Worm (Caenorhabditis elegans) whole organism, early embryonic: Measurements from ENCODE around the gene icd-1.
"Not testable (repeated sequence)": the region's sequence is repeated elsewhere in the genome, so short reads cannot be mapped to it uniquely, and the experiment has no call there.

Experiments
- B0310.2 ChIP-seq: sonication (generic microtip); optimal IDR thresholded peaks from 2 replicates; lab custom pipeline; 2016; ENCODE audit warnings: mild to moderate bottlenecking, missing genetic modification characterization, missing compliant biosample characterization
- F13C5.2 ChIP-seq: sonication (generic microtip); optimal IDR thresholded peaks from 2 replicates; lab custom pipeline; 2017; ENCODE audit warnings: mild to moderate bottlenecking, missing genetic modification characterization, inconsistent platforms, missing compliant biosample characterization
- aly-1 ChIP-seq: sonication (generic microtip); optimal IDR thresholded peaks from 2 replicates; lab custom pipeline; 2016; ENCODE audit warnings: missing genetic modification characterization, missing compliant biosample characterization
- ama-1 ChIP-seq: fragments of 150-350 bp; optimal IDR thresholded peaks from 2 replicates; lab custom pipeline; 2014
- ceh-13 ChIP-seq: fragments of 200-800 bp; sonication (Bioruptor generic); optimal IDR thresholded peaks from 2 replicates; lab custom pipeline; 2018; ENCODE audit warnings: mild to moderate bottlenecking, missing genetic modification characterization, missing compliant biosample characterization
- ceh-36 ChIP-seq: sonication (generic microtip); optimal IDR thresholded peaks from 2 replicates; lab custom pipeline; 2016; ENCODE audit warnings: missing genetic modification characterization, inconsistent platforms, missing compliant biosample characterization
- ets-7 ChIP-seq: sonication (generic microtip); optimal IDR thresholded peaks from 2 replicates; lab custom pipeline; 2016; ENCODE audit warnings: missing genotype, missing genetic modification characterization, missing compliant biosample characterization
- flt-1 ChIP-seq: fragments of 200-800 bp; sonication (Bioruptor generic); IDR thresholded peaks from 2 replicates; pipeline ENCODE4 v1.3.6; 2022; ENCODE audit warnings: missing genetic modification characterization, missing compliant biosample characterization
- hmbx-1 ChIP-seq: sonication (generic microtip); optimal IDR thresholded peaks from 2 replicates; lab custom pipeline; 2016; ENCODE audit warnings: mild to moderate bottlenecking, missing genetic modification characterization, missing compliant biosample characterization
- hmg-4 ChIP-seq: fragments of 200-800 bp; sonication (Bioruptor generic); optimal IDR thresholded peaks from 2 replicates; lab custom pipeline; 2018; ENCODE audit warnings: mild to moderate bottlenecking, missing genetic modification characterization, missing compliant biosample characterization
- hnd-1 ChIP-seq: sonication (generic microtip); optimal IDR thresholded peaks from 2 replicates; lab custom pipeline; 2016; ENCODE audit warnings: missing genetic modification characterization, missing compliant biosample characterization
- pes-1 ChIP-seq: fragments of 200-800 bp; sonication (Bioruptor generic); IDR thresholded peaks from 2 replicates; pipeline ENCODE4 v1.3.6; 2022; ENCODE audit warnings: missing genetic modification reagents, missing genetic modification characterization, missing compliant biosample characterization
- scrt-1 ChIP-seq: fragments of 200-800 bp; sonication (Bioruptor generic); IDR thresholded peaks from 2 replicates; pipeline ENCODE4 v1.3.6; 2022; ENCODE audit warnings: missing genetic modification characterization, missing compliant biosample characterization
- sea-1 ChIP-seq: fragments of 200-800 bp; sonication (Bioruptor generic); conservative IDR thresholded peaks from 2 replicates; pipeline ENCODE4 v1.3.6; 2022; ENCODE audit warnings: missing genetic modification characterization, missing compliant biosample characterization
- tbx-11 ChIP-seq: fragments of 200-800 bp; sonication (Bioruptor generic); IDR thresholded peaks from 2 replicates; pipeline ENCODE4 v1.3.6; 2022; ENCODE audit warnings: missing genetic modification characterization, missing compliant biosample characterization
- tbx-37 ChIP-seq: fragments of 200-800 bp; sonication (Bioruptor generic); conservative IDR thresholded peaks from 2 replicates; pipeline ENCODE4 v1.3.6; 2022; ENCODE audit warnings: missing genetic modification reagents, missing genetic modification characterization, missing compliant biosample characterization
- tra-4 ChIP-seq: sonication (generic microtip); optimal IDR thresholded peaks from 2 replicates; lab custom pipeline; 2017; ENCODE audit warnings: missing genetic modification characterization, missing compliant biosample characterization

Gene icd-1

ce11 chrII:6627182-6627581 lies 38.7 kb upstream of the icd-1 start, which contains the start of the genes F54H5.5 and F54H5.2:
F54H5.5 (minus strand) TSS chrII:6627282.
F54H5.2 (plus strand) TSS chrII:6627484.
- TF ChIP-seq scrt-1 (GFP tag; lab: Robert Waterston, UW); sea-1 (GFP tag; lab: Robert Waterston, UW); ceh-13 (GFP tag; lab: Kevin White, UChicago): not testable (repeated sequence)

- no peak for TF ChIP-seq ceh-13 (GFP tag; lab: Kevin White, UChicago)
These were observed 36.8 kb upstream of the icd-1 start, which contains the start of gene F54H5.14 for ce11 chrII:6625302-6625701. F54H5.14 (minus strand) TSS chrII:6625402.

- TF ChIP-seq ceh-13 (GFP tag; lab: Kevin White, UChicago) (no peak), hnd-1 (no peak), ama-1 (lab: Kevin White, UChicago) (no peak), hmg-4 (GFP tag; lab: Kevin White, UChicago) (no peak), flt-1 (GFP tag; lab: Robert Waterston, UW) (no peak), hmbx-1 (tag; lab: Kevin White, UChicago) (no peak), aly-1 (tag; lab: Kevin White, UChicago) (no peak), tra-4 (tag; lab: Kevin White, UChicago) (no peak), scrt-1 (GFP tag; lab: Robert Waterston, UW) (no peak), ets-7 (no peak), sea-1 (GFP tag; lab: Robert Waterston, UW) (no peak), tbx-11 (no peak), pes-1 (GFP tag; lab: Robert Waterston, UW) (no peak), tbx-37 (GFP tag; lab: Robert Waterston, UW) (no peak), F13C5.2 (tag; lab: Kevin White, UChicago) (no peak), B0310.2 (tag; lab: Kevin White, UChicago) (no peak), ceh-36 (tag; lab: Kevin White, UChicago) (no peak)
These were observed 33.4 kb upstream of the icd-1 start, which contains the start of gene F54H5.3 for ce11 chrII:6621886-6622285. F54H5.3 (plus strand) TSS chrII:6622186.

ce11 chrII:6619007-6619406 lies 30.6 kb upstream of the icd-1 start:
- TF ChIP-seq flt-1 (GFP tag; lab: Robert Waterston, UW) (no peak), hnd-1 (no peak), pes-1 (GFP tag; lab: Robert Waterston, UW) (no peak), hmbx-1 (tag; lab: Kevin White, UChicago) (no peak), ceh-13 (GFP tag; lab: Kevin White, UChicago) (no peak), tbx-37 (GFP tag; lab: Robert Waterston, UW) (no peak), B0310.2 (tag; lab: Kevin White, UChicago) (no peak), aly-1 (tag; lab: Kevin White, UChicago) (no peak), ets-7 (no peak), F13C5.2 (tag; lab: Kevin White, UChicago) (no peak), scrt-1 (GFP tag; lab: Robert Waterston, UW) (no peak), tra-4 (tag; lab: Kevin White, UChicago) (no peak), ama-1 (lab: Kevin White, UChicago) (no peak), hmg-4 (GFP tag; lab: Kevin White, UChicago) (no peak), sea-1 (GFP tag; lab: Robert Waterston, UW) (no peak), tbx-11 (no peak), ceh-36 (tag; lab: Kevin White, UChicago) (no peak)

- TF ChIP-seq B0310.2 (tag; lab: Kevin White, UChicago) (no peak), scrt-1 (GFP tag; lab: Robert Waterston, UW) (no peak), hnd-1 (no peak)
These were observed 28.3 kb upstream of the icd-1 start, which contains the start of gene klf-3 for ce11 chrII:6616770-6617169. klf-3 (plus strand) TSS chrII:6616878.

ce11 chrII:6616135-6616534 lies 27.7 kb upstream of the icd-1 start:
- no peak for TF ChIP-seq F13C5.2 (tag; lab: Kevin White, UChicago)

ce11 chrII:6615232-6616029 lies 27.0 kb upstream of the icd-1 start:
- no peak for TF ChIP-seq ama-1 (lab: Kevin White, UChicago)
- no peak for TF ChIP-seq scrt-1 (GFP tag; lab: Robert Waterston, UW)

- TF ChIP-seq ets-7 = no peak
- TF ChIP-seq hmg-4 (GFP tag; lab: Kevin White, UChicago) = no peak
- no peak for TF ChIP-seq tbx-11
- no peak for TF ChIP-seq hmbx-1 (tag; lab: Kevin White, UChicago)
- TF ChIP-seq F13C5.2 (tag; lab: Kevin White, UChicago) = no peak
- no peak for TF ChIP-seq ceh-36 (tag; lab: Kevin White, UChicago)
- TF ChIP-seq ceh-13 (GFP tag; lab: Kevin White, UChicago) = no peak
- no peak for TF ChIP-seq tbx-37 (GFP tag; lab: Robert Waterston, UW)
These were observed 26.0 kb upstream of the icd-1 start for ce11 chrII:6614500-6614899.
